Worm (Caenorhabditis elegans) whole organism, mixed stage, embryonic: ENCODE measurements around the gene F54C9.11.

Experiments used
- M03D4.4 ChIP-seq: sonication (generic microtip); optimal IDR thresholded peaks from 2 replicates; lab custom pipeline; 2017; ENCODE audit warnings: mild to moderate bottlenecking, missing genetic modification characterization, missing compliant biosample characterization
- bed-3 ChIP-seq: fragments of 200-800 bp; sonication (Bioruptor generic); optimal IDR thresholded peaks from 3 replicates; lab custom pipeline; 2018; ENCODE audit warnings: mild to moderate bottlenecking, missing genetic modification characterization, moderate library complexity, missing compliant biosample characterization
- blmp-1 ChIP-seq: fragments of 150-350 bp; optimal IDR thresholded peaks from 2 replicates; lab custom pipeline; 2014; ENCODE audit warnings: missing biosample characterization, missing genetic modification characterization
- ceh-43 ChIP-seq: fragments of 200-800 bp; sonication (Bioruptor generic); optimal IDR thresholded peaks from 2 replicates; lab custom pipeline; 2018; ENCODE audit warnings: mild to moderate bottlenecking, missing genetic modification characterization, moderate library complexity, missing compliant biosample characterization
- ceh-83 ChIP-seq: fragments of 200-800 bp; sonication (Bioruptor generic); optimal IDR thresholded peaks from 2 replicates; lab custom pipeline; 2018; ENCODE audit warnings: mild to moderate bottlenecking, missing genetic modification characterization, missing compliant biosample characterization
- ces-1 ChIP-seq: fragments of 150-350 bp; optimal IDR thresholded peaks from 2 replicates; lab custom pipeline; 2014; ENCODE audit warnings: missing biosample characterization, missing genetic modification reagents, missing genetic modification characterization
- cnd-1 ChIP-seq: fragments of 200-800 bp; sonication (Bioruptor generic); optimal IDR thresholded peaks from 2 replicates; lab custom pipeline; 2018; ENCODE audit warnings: mild to moderate bottlenecking, missing genetic modification characterization, missing compliant biosample characterization
- drap-1 ChIP-seq: fragments of 200-800 bp; sonication (Bioruptor generic); optimal IDR thresholded peaks from 3 replicates; lab custom pipeline; 2018; ENCODE audit warnings: mild to moderate bottlenecking, missing genetic modification characterization, missing compliant biosample characterization
- elt-1 ChIP-seq: sonication (generic microtip); optimal IDR thresholded peaks from 2 replicates; lab custom pipeline; 2017; ENCODE audit warnings: missing genetic modification characterization, mild to moderate bottlenecking, missing compliant biosample characterization, antibody characterized with exemption, moderate library complexity, borderline replicate concordance; ENCODE audit not compliant: insufficient read depth
- hlh-1 ChIP-seq: fragments of 150-350 bp; optimal IDR thresholded peaks from 2 replicates; lab custom pipeline; 2014; ENCODE audit warnings: missing biosample characterization, missing genetic modification reagents, missing genetic modification characterization
- lsy-2 ChIP-seq: fragments of 150-350 bp; optimal IDR thresholded peaks from 2 replicates; lab custom pipeline; 2014; ENCODE audit warnings: missing biosample characterization, missing genetic modification characterization
- mab-5 ChIP-seq: fragments of 150-350 bp; optimal IDR thresholded peaks from 2 replicates; lab custom pipeline; 2014; ENCODE audit warnings: missing biosample characterization, missing genetic modification characterization
- nhr-12 ChIP-seq: fragments of 150-350 bp; optimal IDR thresholded peaks from 2 replicates; lab custom pipeline; 2014; ENCODE audit warnings: missing biosample characterization, missing genetic modification characterization
- nhr-237 ChIP-seq: fragments of 150-350 bp; optimal IDR thresholded peaks from 2 replicates; lab custom pipeline; 2014; ENCODE audit warnings: missing biosample characterization, missing genetic modification characterization
- nhr-76 ChIP-seq: sonication (generic microtip); optimal IDR thresholded peaks from 2 replicates; lab custom pipeline; 2017; ENCODE audit warnings: missing biosample characterization, missing genetic modification characterization
- pha-4 ChIP-seq: fragments of 150-350 bp; optimal IDR thresholded peaks from 2 replicates; lab custom pipeline; 2018; ENCODE audit warnings: missing biosample characterization, missing genetic modification reagents, missing genetic modification characterization
- sem-2 ChIP-seq: fragments of 200-800 bp; sonication (Bioruptor generic); optimal IDR thresholded peaks from 2 replicates; lab custom pipeline; 2018; ENCODE audit warnings: mild to moderate bottlenecking, missing genetic modification characterization, missing compliant biosample characterization
- snpc-4 ChIP-seq: fragments of 150-350 bp; optimal IDR thresholded peaks from 2 replicates; lab custom pipeline; 2014; ENCODE audit warnings: missing biosample characterization, missing genetic modification characterization
- sptf-1 ChIP-seq: sonication (generic microtip); optimal IDR thresholded peaks from 2 replicates; lab custom pipeline; 2017; ENCODE audit warnings: mild to moderate bottlenecking, missing genetic modification characterization, moderate library complexity, missing compliant biosample characterization
- tbx-8 ChIP-seq: fragments of 200-800 bp; sonication (Bioruptor generic); optimal IDR thresholded peaks from 2 replicates; lab custom pipeline; 2018; ENCODE audit warnings: mild to moderate bottlenecking, missing genetic modification characterization, moderate library complexity, missing compliant biosample characterization
- unc-120 ChIP-seq: sonication (generic microtip); optimal IDR thresholded peaks from 2 replicates; lab custom pipeline; 2017; ENCODE audit warnings: missing genetic modification characterization, missing compliant biosample characterization; ENCODE audit not compliant: poor library complexity, severe bottlenecking
- unc-39 ChIP-seq: fragments of 150-350 bp; optimal IDR thresholded peaks from 2 replicates; lab custom pipeline; 2014; ENCODE audit warnings: missing biosample characterization, missing genetic modification characterization
- unc-62 ChIP-seq: fragments of 150-350 bp; optimal IDR thresholded peaks from 2 replicates; lab custom pipeline; 2014; ENCODE audit warnings: missing biosample characterization, missing genetic modification reagents, missing genetic modification characterization
- zip-8 ChIP-seq: fragments of 150-350 bp; optimal IDR thresholded peaks from 2 replicates; lab custom pipeline; 2014; ENCODE audit warnings: missing biosample characterization, missing genetic modification characterization

The F54C9.11 gene

DNA sequence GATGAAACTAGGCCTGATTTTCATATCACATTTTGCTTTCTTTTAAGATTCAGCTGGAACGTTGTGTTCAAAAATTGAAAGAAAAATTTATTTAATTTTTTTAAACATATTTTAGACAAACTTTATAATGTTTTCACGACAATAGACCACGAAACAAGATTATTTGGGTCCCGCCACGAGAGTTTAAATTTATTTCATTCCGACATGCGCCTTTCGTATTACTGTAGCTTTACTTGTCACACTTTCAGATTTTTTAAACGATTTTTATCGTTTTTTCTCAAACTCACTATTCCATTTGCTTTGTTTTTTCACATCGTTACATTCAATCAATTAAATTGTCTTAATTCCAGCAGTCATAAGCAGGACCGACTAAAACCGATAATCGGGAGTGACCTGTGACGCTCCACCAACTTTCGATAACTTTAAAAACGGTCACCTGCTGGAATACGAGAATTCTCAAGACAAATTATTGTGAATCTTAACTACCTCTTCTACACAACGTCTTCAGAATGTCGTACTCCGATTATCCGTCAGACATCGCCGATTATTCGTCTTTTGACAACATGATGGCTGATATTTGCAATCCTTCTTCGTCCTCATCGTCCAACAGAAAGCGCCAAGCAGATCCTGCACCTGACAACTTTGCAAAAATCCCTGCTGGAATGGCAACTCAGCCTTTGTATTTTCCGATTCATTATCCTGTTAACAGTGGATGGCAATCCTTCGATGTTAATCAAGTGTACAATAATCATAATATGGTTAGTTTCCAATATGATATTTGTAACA, 9.1 kb upstream of the F54C9.11 start, which contains the start of gene aptf-3:
TSS of gene aptf-3 (plus strand) at position 351 of the 786 bp plus-strand sequence.
- TF ChIP-seq unc-39 (tag; lab: Kevin White, UChicago) (no peak), blmp-1 (tag; lab: Kevin White, UChicago) (no peak), nhr-237 (tag; lab: Kevin White, UChicago) (no peak), elt-1 (tag; lab: Kevin White, UChicago) (no peak), ceh-83 (GFP tag; lab: Kevin White, UChicago) (no peak), mab-5 (tag; lab: Kevin White, UChicago) (no peak), hlh-1 (tag; lab: Kevin White, UChicago) (no peak), M03D4.4 (tag; lab: Kevin White, UChicago) (no peak), ceh-43 (GFP tag; lab: Kevin White, UChicago) (no peak), unc-62 (no peak), zip-8 (tag; lab: Kevin White, UChicago) (no peak), sem-2 (GFP tag; lab: Kevin White, UChicago) (no peak), ces-1 (GFP tag; lab: Kevin White, UChicago) (no peak), lsy-2 (no peak)

DNA sequence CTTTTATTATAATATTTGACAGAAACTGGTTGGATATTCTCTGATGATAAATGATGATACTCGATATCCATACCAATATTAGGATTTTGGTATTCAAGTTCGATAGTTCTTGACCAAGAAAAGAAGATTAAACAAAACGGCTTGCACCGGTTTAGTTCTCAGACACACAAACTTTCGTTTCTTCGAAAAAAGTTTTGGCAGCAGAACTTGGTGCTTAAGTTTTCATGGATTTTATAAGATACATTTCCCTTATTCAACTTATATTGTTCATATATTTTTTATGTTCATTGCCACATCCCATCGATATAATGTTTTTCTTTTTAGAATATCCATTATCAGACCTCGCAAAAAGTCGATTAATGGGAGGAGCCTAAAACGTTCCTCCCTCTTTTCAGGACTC, 5.8 kb upstream of the F54C9.11 start, which contains the start of gene aptf-4:
TSS of gene aptf-4 (plus strand) at position 301 of the 400 bp plus-strand sequence.
- no peak for TF ChIP-seq M03D4.4 (tag; lab: Kevin White, UChicago)
- no peak for TF ChIP-seq elt-1 (tag; lab: Kevin White, UChicago)

DNA sequence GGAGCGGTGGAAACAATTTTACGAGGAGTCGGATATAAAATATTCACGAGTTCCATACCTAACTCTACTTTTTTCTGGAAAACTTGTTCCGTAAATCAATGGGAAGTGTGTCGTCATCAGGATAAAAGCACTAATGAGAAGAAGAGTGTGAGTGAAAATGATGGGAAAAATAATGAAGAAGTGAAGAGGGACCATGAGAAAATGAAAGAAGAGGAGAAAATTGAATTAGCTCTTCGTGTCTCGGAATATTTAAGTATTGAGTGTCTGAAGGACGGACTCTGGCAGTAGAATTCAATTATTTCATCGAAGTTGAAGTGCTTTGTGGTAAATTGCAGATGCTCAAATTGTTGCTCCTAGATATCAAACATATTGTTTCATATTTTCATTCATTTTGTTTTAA, 4.3 kb upstream of the F54C9.11 start:
- peak; percentile 100 for TF ChIP-seq ces-1 (GFP tag; lab: Kevin White, UChicago)
- TF ChIP-seq unc-120 (tag; lab: Kevin White, UChicago) = no peak

DNA sequence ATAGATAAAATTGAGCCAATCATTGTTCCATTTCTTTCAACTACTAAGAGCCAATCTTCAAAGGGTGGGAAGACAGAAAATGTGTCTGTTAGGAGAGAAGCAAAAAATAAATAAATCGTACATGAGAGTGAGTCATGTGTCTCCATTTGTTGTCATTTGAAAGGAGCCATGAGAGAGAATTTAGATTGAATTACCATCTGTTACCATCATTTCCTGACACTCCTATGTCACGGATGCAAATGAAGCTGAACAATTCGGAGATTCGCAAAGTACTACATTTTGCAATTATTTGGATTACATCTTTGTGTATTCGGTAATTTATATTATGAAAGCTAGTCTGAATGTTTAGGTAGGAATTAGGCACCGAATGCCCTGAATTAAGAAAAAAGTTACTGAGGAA, 3.6 kb upstream of the F54C9.11 start:
- no peak for TF ChIP-seq snpc-4 (tag; lab: Kevin White, UChicago)
- TF ChIP-seq ces-1 (GFP tag; lab: Kevin White, UChicago) = peak; percentile 93
- TF ChIP-seq unc-120 (tag; lab: Kevin White, UChicago) = no peak
- no peak for TF ChIP-seq elt-1 (tag; lab: Kevin White, UChicago)

DNA sequence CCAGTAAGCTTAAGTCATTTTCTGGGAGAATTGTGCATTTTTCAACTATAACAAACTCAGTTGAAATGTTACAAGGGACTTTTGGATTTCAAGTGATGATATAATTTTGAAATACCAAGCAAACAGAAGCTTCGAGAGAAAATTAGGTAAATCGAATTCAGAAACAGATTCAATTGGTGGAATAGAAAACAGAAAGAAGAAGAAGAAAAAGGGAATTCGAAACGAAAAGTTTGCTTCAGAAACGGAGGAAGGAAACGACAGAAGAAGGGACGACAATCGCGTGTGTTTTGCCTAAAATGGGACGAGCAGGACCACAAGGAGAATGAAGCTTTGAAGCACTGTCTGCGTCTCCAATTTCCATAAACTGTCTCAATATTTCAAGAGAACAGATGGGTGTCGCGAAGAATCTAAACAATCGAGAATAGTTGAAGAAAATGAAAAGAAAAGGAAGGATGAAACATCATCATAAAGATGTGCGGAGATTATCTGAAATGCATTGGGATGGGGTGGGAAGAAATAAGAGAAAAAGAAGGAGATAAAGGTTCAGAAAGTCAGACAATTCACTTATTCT, 2.9 kb upstream of the F54C9.11 start:
- TF ChIP-seq elt-1 (tag; lab: Kevin White, UChicago) = peak; percentile 43
- no peak for TF ChIP-seq tbx-8
- TF ChIP-seq sptf-1 (tag; lab: Kevin White, UChicago) = no peak
- no peak for TF ChIP-seq zip-8 (tag; lab: Kevin White, UChicago)
- TF ChIP-seq bed-3 (GFP tag; lab: Kevin White, UChicago) = no peak
- peak; percentile 99 for TF ChIP-seq ces-1 (GFP tag; lab: Kevin White, UChicago)

DNA sequence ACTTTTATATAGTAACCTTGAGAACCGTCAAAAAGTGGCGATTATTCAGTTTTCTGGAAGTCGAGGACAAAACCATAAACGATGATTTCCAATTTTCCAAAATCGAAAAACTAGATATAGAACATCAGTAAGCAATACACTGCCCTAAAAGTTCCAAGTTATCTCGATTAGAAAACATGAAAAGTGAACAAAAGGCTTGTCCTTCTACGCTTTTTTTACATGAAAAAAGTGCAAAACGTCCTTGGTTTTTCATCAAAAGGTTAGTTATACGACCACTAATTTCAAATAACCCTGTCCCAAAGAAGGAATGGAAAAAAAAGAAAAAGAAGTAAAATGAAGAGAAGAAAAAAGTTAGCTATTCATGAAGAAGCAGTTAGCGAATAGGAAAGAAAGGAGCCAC, 1.0 kb upstream of the F54C9.11 start:
- TF ChIP-seq unc-120 (tag; lab: Kevin White, UChicago) = no peak
- no peak for TF ChIP-seq blmp-1 (tag; lab: Kevin White, UChicago)
- TF ChIP-seq unc-39 (tag; lab: Kevin White, UChicago) = no peak
- TF ChIP-seq pha-4 (tag; lab: Kevin White, UChicago) = no peak
- TF ChIP-seq snpc-4 (tag; lab: Kevin White, UChicago) = no peak
- TF ChIP-seq nhr-76 (tag; lab: Kevin White, UChicago) = no peak
- TF ChIP-seq drap-1 = no peak
- TF ChIP-seq elt-1 (tag; lab: Kevin White, UChicago) = no peak
- TF ChIP-seq lsy-2 = no peak
- no peak for TF ChIP-seq ceh-83 (GFP tag; lab: Kevin White, UChicago)
- no peak for TF ChIP-seq tbx-8
- no peak for TF ChIP-seq nhr-12 (tag; lab: Kevin White, UChicago)
- no peak for TF ChIP-seq hlh-1 (tag; lab: Kevin White, UChicago)
- no peak for TF ChIP-seq cnd-1
- TF ChIP-seq nhr-237 (tag; lab: Kevin White, UChicago) = no peak
- TF ChIP-seq ces-1 (GFP tag; lab: Kevin White, UChicago) = no peak
- TF ChIP-seq, all 35 proteins: peak for 0
